Fruit fly (Drosophila melanogaster): Measurements from ENCODE around the gene croc.

Gene croc

dm6 chr3L:21479636-21480035 is 3.4 kb upstream of the croc start (continued):
- TF ChIP-seq CG2116 (GFP tag; optimal IDR thresholded peaks at IDR 0.05): peak; percentile 12
- peak; percentile 96 for TF ChIP-seq seq (GFP tag; IDR thresholded peaks at IDR 0.05)
- TF ChIP-seq CG32532 (GFP tag; IDR thresholded peaks at IDR 0.05): 0 out of 2 replicates have a peak, but pooled peaks have one; percentile 14
- TF ChIP-seq sna (GFP tag; IDR thresholded peaks at IDR 0.05; ENCODE audit: partially characterized antibody): no peak
- peak; percentile 1 for TF ChIP-seq CG15514 (GFP tag; optimal IDR thresholded peaks at IDR 0.05)
- peak; percentile 66 for TF ChIP-seq sqz (GFP tag; optimal IDR thresholded peaks at IDR 0.05)
- no peak for TF ChIP-seq CG18764 (GFP tag; optimal IDR thresholded peaks at IDR 0.05)
- no peak for TF ChIP-seq trem (tag; optimal IDR thresholded peaks at IDR 0.05)
- no peak for TF ChIP-seq en (GFP tag; optimal IDR thresholded peaks at IDR 0.05)
- peak; percentile 9 for TF ChIP-seq CG33557 (GFP tag; optimal IDR thresholded peaks at IDR 0.05)
- TF ChIP-seq CG11398 (GFP tag; optimal IDR thresholded peaks at IDR 0.05): peak; percentile 5
- peak; percentile 13 for TF ChIP-seq grn (GFP tag; optimal IDR thresholded peaks at IDR 0.05)
- no peak for TF ChIP-seq crc (GFP tag; optimal IDR thresholded peaks at IDR 0.05)
- TF ChIP-seq Jarid2 (GFP tag; optimal IDR thresholded peaks at IDR 0.05): peak; percentile 79
- no peak for TF ChIP-seq dan (GFP tag; IDR thresholded peaks at IDR 0.05)
- peak; percentile 83 for TF ChIP-seq D (optimal IDR thresholded peaks at IDR 0.05)
- TF ChIP-seq D (GFP tag; optimal IDR thresholded peaks at IDR 0.05): peak; percentile 40
- no peak for TF ChIP-seq CG30431 (GFP tag; optimal IDR thresholded peaks at IDR 0.05)
- TF ChIP-seq lbe (GFP tag; optimal IDR thresholded peaks at IDR 0.05): no peak
- TF ChIP-seq Fer3 (tag; optimal IDR thresholded peaks at IDR 0.05): no peak
- TF ChIP-seq Sin3A (optimal IDR thresholded peaks at IDR 0.05): no peak
- no peak for TF ChIP-seq CG4360 (GFP tag; IDR thresholded peaks at IDR 0.05)
- no peak for TF ChIP-seq CG11504 (tag; optimal IDR thresholded peaks at IDR 0.05)
- no peak for TF ChIP-seq CG8765 (GFP tag; IDR thresholded peaks at IDR 0.05)
- peak; percentile 62 for TF ChIP-seq onecut (GFP tag; IDR thresholded peaks at IDR 0.05)
- peak; percentile 58 for TF ChIP-seq CoRest (tag; optimal IDR thresholded peaks at IDR 0.05)
- no peak for TF ChIP-seq bigmax (GFP tag; optimal IDR thresholded peaks at IDR 0.05)
- no peak for TF ChIP-seq Usf (GFP tag; optimal IDR thresholded peaks at IDR 0.05)
- TF ChIP-seq Rx (GFP tag; IDR thresholded peaks at IDR 0.05): no peak
- TF ChIP-seq Neu2 (GFP tag; optimal IDR thresholded peaks at IDR 0.05; ENCODE audit: borderline replicate concordance): peak; percentile 50
- peak; percentile 92 for TF ChIP-seq ci (GFP tag; IDR thresholded peaks at IDR 0.05)
- peak; percentile 33 for TF ChIP-seq Xbp1 (GFP tag; optimal IDR thresholded peaks at IDR 0.05)
- no peak; the same call in 1 of the 2 replicates for TF ChIP-seq Rfx (GFP tag; IDR thresholded peaks at IDR 0.05)
- TF ChIP-seq Six4 (GFP tag; optimal IDR thresholded peaks at IDR 0.05): no peak
- TF ChIP-seq Tbp (GFP tag; optimal IDR thresholded peaks at IDR 0.05): no peak
- TF ChIP-seq ab (GFP tag; optimal IDR thresholded peaks at IDR 0.05): no peak
- TF ChIP-seq Stat92E (GFP tag; optimal IDR thresholded peaks at IDR 0.05): no peak
- TF ChIP-seq CG17361 (GFP tag; IDR thresholded peaks at IDR 0.05): no peak
- no peak for TF ChIP-seq CG4282 (GFP tag; optimal IDR thresholded peaks at IDR 0.05)
- peak; percentile 1 for TF ChIP-seq Side (GFP tag; optimal IDR thresholded peaks at IDR 0.05)
- TF ChIP-seq H15 (GFP tag; IDR thresholded peaks at IDR 0.05): no peak
- TF ChIP-seq dati (GFP tag; IDR thresholded peaks at IDR 0.05): peak; percentile 44; the same call in 1 of the 2 replicates
- TF ChIP-seq CG32767 (GFP tag; IDR thresholded peaks at IDR 0.05): peak; percentile 68; the same call in 1 of the 2 replicates
- TF ChIP-seq CG2129 (GFP tag; IDR thresholded peaks at IDR 0.05; ENCODE audit: partially characterized antibody): no peak
- peak; percentile 96 for TF ChIP-seq ewg (GFP tag; optimal IDR thresholded peaks at IDR 0.05)
- no peak for TF ChIP-seq usp (GFP tag; optimal IDR thresholded peaks at IDR 0.05)
- no peak for TF ChIP-seq CG7839 (tag; optimal IDR thresholded peaks at IDR 0.05)
- TF ChIP-seq tgo (GFP tag; IDR thresholded peaks at IDR 0.05): no peak
- TF ChIP-seq B-H1 (GFP tag; IDR thresholded peaks at IDR 0.05): no peak
- TF ChIP-seq HLH4C (GFP tag; IDR thresholded peaks at IDR 0.05; ENCODE audit: partially characterized antibody): no peak
- TF ChIP-seq CG11560 (tag; IDR thresholded peaks at IDR 0.05): no peak
- TF ChIP-seq nerfin-1 (tag; optimal IDR thresholded peaks at IDR 0.05): peak; percentile 47
